Worm (Caenorhabditis elegans) whole organism, young adult: ENCODE data around the gene ttr-40.

ENCODE experiments used
- B0019.2 ChIP-seq: fragments of 200-800 bp; sonication (Bioruptor generic); conservative IDR thresholded peaks from 2 replicates; pipeline ENCODE4 v1.3.6; 2022; ENCODE audit warnings: missing genetic modification reagents, missing genetic modification characterization, missing compliant biosample characterization
- B0336.3 ChIP-seq: fragments of 200-800 bp; sonication (Bioruptor generic); IDR thresholded peaks from 2 replicates; pipeline ENCODE4 v1.3.6; 2022; ENCODE audit warnings: missing genetic modification characterization, missing compliant biosample characterization
- C17E4.6 ChIP-seq: fragments of 200-800 bp; sonication (Bioruptor generic); IDR thresholded peaks from 2 replicates; pipeline ENCODE4 v1.3.6; 2022; ENCODE audit warnings: missing genetic modification reagents, missing genetic modification characterization, missing compliant biosample characterization
- D2030.7 ChIP-seq: fragments of 200-800 bp; sonication (Bioruptor generic); IDR thresholded peaks from 2 replicates; pipeline ENCODE4 v1.3.6; 2022; ENCODE audit warnings: missing genetic modification reagents, missing genetic modification characterization, missing compliant biosample characterization
- F33H1.4 ChIP-seq: fragments of 200-800 bp; sonication (Bioruptor generic); IDR thresholded peaks from 2 replicates; pipeline ENCODE4 v1.3.6; 2022; ENCODE audit warnings: missing genetic modification reagents, missing genetic modification characterization, missing compliant biosample characterization
- F37B4.10 ChIP-seq: fragments of 200-800 bp; sonication (Bioruptor generic); IDR thresholded peaks from 2 replicates; pipeline ENCODE4 v1.3.6; 2022; ENCODE audit warnings: missing genetic modification characterization, missing compliant biosample characterization
- K11D2.4 ChIP-seq: fragments of 200-800 bp; sonication (Bioruptor generic); IDR thresholded peaks from 2 replicates; pipeline ENCODE4 v1.3.6; 2022; ENCODE audit warnings: missing genetic modification reagents, missing genetic modification characterization, missing compliant biosample characterization
- Y67H2A.10 ChIP-seq: fragments of 200-800 bp; sonication (Bioruptor generic); conservative IDR thresholded peaks from 2 replicates; pipeline ENCODE4 v1.3.6; 2022; ENCODE audit warnings: missing genetic modification reagents, missing genetic modification characterization, missing compliant biosample characterization
- Y79H2A.3 ChIP-seq: fragments of 200-800 bp; sonication (Bioruptor generic); conservative IDR thresholded peaks from 2 replicates; pipeline ENCODE4 v1.3.6; 2022; ENCODE audit warnings: missing genetic modification reagents, missing genetic modification characterization, missing compliant biosample characterization
- Y95B8A.8 ChIP-seq: fragments of 200-800 bp; sonication (Bioruptor generic); IDR thresholded peaks from 2 replicates; pipeline ENCODE4 v1.3.6; 2022; ENCODE audit warnings: missing genetic modification reagents, missing genetic modification characterization, missing compliant biosample characterization
- aptf-2 ChIP-seq: fragments of 200-800 bp; sonication (Bioruptor generic); conservative IDR thresholded peaks from 2 replicates; pipeline ENCODE4 v1.3.6; 2022; ENCODE audit warnings: missing genetic modification reagents, missing genetic modification characterization, missing compliant biosample characterization
- aptf-3 ChIP-seq: fragments of 200-800 bp; sonication (Bioruptor generic); IDR thresholded peaks from 2 replicates; pipeline ENCODE4 v1.3.6; 2022; ENCODE audit warnings: missing genetic modification characterization, missing compliant biosample characterization
- atf-7 ChIP-seq: sonication (generic microtip); optimal IDR thresholded peaks from 2 replicates; lab custom pipeline; 2017; ENCODE audit warnings: mild to moderate bottlenecking, missing genetic modification characterization, missing compliant biosample characterization
- attf-3 ChIP-seq: fragments of 200-800 bp; sonication (Bioruptor generic); conservative IDR thresholded peaks from 2 replicates; pipeline ENCODE4 v1.3.6; 2022; ENCODE audit warnings: missing genetic modification reagents, missing genetic modification characterization, missing compliant biosample characterization
- ccch-3 ChIP-seq: fragments of 200-800 bp; sonication (Bioruptor generic); optimal IDR thresholded peaks from 2 replicates; lab custom pipeline; 2018; ENCODE audit warnings: mild to moderate bottlenecking, missing genetic modification characterization, missing compliant biosample characterization
- cebp-1 ChIP-seq, 2 experiments: fragments of 200-800 bp in 1 of 2; sonication (Bioruptor generic) in 1 of 2; sonication (generic microtip) in 1 of 2; IDR thresholded peaks in 1 of 2; optimal IDR thresholded peaks in 1 of 2; 2 replicates each; pipeline versions ENCODE4 v1.3.6 to Lab custom; 2017 to 2022; ENCODE audit warnings: missing compliant biosample characterization in 2 of 2, missing genetic modification characterization in 2 of 2, mild to moderate bottlenecking in 1 of 2, missing genetic modification reagents in 1 of 2, moderate library complexity in 1 of 2
- cebp-2 ChIP-seq: fragments of 200-800 bp; sonication (Bioruptor generic); IDR thresholded peaks from 2 replicates; pipeline ENCODE4 v1.3.6; 2022; ENCODE audit warnings: missing genetic modification characterization, missing compliant biosample characterization
- ceh-100 ChIP-seq: fragments of 200-800 bp; sonication (Bioruptor generic); IDR thresholded peaks from 2 replicates; pipeline ENCODE4 v1.3.6; 2022; ENCODE audit warnings: missing genetic modification reagents, missing genetic modification characterization, missing compliant biosample characterization
- ceh-27 ChIP-seq: fragments of 200-800 bp; sonication (Bioruptor generic); optimal IDR thresholded peaks from 2 replicates; lab custom pipeline; 2018; ENCODE audit warnings: mild to moderate bottlenecking, missing genetic modification characterization, moderate library complexity, missing compliant biosample characterization
- ceh-58 ChIP-seq: fragments of 200-800 bp; sonication (Bioruptor generic); IDR thresholded peaks from 2 replicates; pipeline ENCODE4 v1.3.6; 2022; ENCODE audit warnings: missing genetic modification characterization, missing compliant biosample characterization
- die-1 ChIP-seq: sonication (generic microtip); optimal IDR thresholded peaks from 2 replicates; lab custom pipeline; 2016; ENCODE audit warnings: missing genotype, mild to moderate bottlenecking, missing genetic modification characterization, missing compliant biosample characterization
- dox-1 ChIP-seq: fragments of 200-800 bp; sonication (Bioruptor generic); IDR thresholded peaks from 2 replicates; pipeline ENCODE4 v1.3.6; 2022; ENCODE audit warnings: missing genetic modification reagents, missing genetic modification characterization, missing compliant biosample characterization
- egl-18 ChIP-seq: fragments of 200-800 bp; sonication (Bioruptor generic); IDR thresholded peaks from 2 replicates; pipeline ENCODE4 v1.3.6; 2022; ENCODE audit warnings: missing genetic modification reagents, missing genetic modification characterization, missing compliant biosample characterization
- ekl-4 ChIP-seq: fragments of 200-800 bp; sonication (Bioruptor generic); IDR thresholded peaks from 2 replicates; pipeline ENCODE4 v1.3.6; 2022; ENCODE audit warnings: missing genetic modification reagents, missing genetic modification characterization, missing compliant biosample characterization
- ets-4 ChIP-seq: fragments of 200-800 bp; sonication (Bioruptor generic); optimal IDR thresholded peaks from 2 replicates; lab custom pipeline; 2018; ENCODE audit warnings: mild to moderate bottlenecking, missing genetic modification characterization, missing compliant biosample characterization
- hlh-26 ChIP-seq: fragments of 200-800 bp; sonication (Bioruptor generic); conservative IDR thresholded peaks from 2 replicates; pipeline ENCODE4 v1.3.6; 2022; ENCODE audit warnings: missing genetic modification reagents, missing genetic modification characterization, missing compliant biosample characterization
- hmg-1.2 ChIP-seq: fragments of 200-800 bp; sonication (Bioruptor generic); IDR thresholded peaks from 2 replicates; pipeline ENCODE4 v1.3.6; 2022; ENCODE audit warnings: missing genetic modification reagents, missing genetic modification characterization, missing compliant biosample characterization
- hmg-20 ChIP-seq: fragments of 200-800 bp; sonication (Bioruptor generic); IDR thresholded peaks from 2 replicates; pipeline ENCODE4 v1.3.6; 2022; ENCODE audit warnings: missing genetic modification reagents, missing genetic modification characterization, missing compliant biosample characterization
- hrde-1 ChIP-seq: sonication (generic microtip); optimal IDR thresholded peaks from 2 replicates; lab custom pipeline; 2016; ENCODE audit warnings: missing genetic modification characterization, mild to moderate bottlenecking, missing compliant biosample characterization, moderate library complexity, missing genotype, missing genetic modification reagents, borderline replicate concordance
- hsf-1 ChIP-seq: fragments of 200-800 bp; sonication (Bioruptor generic); IDR thresholded peaks from 2 replicates; pipeline ENCODE4 v1.3.6; 2022; ENCODE audit warnings: missing genetic modification reagents, missing genetic modification characterization, missing compliant biosample characterization
- lag-1 ChIP-seq: fragments of 200-800 bp; sonication (Bioruptor generic); IDR thresholded peaks from 2 replicates; pipeline ENCODE4 v1.3.6; 2022; ENCODE audit warnings: missing genetic modification reagents, missing genetic modification characterization, missing compliant biosample characterization
- let-526 ChIP-seq: fragments of 200-800 bp; sonication (Bioruptor generic); IDR thresholded peaks from 2 replicates; pipeline ENCODE4 v1.3.6; 2022; ENCODE audit warnings: missing genetic modification reagents, missing genetic modification characterization, missing compliant biosample characterization
- madf-10 ChIP-seq: sonication (generic microtip); optimal IDR thresholded peaks from 2 replicates; lab custom pipeline; 2016; ENCODE audit warnings: mild to moderate bottlenecking, missing genetic modification characterization, missing compliant biosample characterization
- madf-3 ChIP-seq: fragments of 200-800 bp; sonication (Bioruptor generic); IDR thresholded peaks from 2 replicates; pipeline ENCODE4 v1.3.6; 2022; ENCODE audit warnings: missing genetic modification reagents, missing genetic modification characterization, missing compliant biosample characterization
- madf-6 ChIP-seq: fragments of 200-800 bp; sonication (Bioruptor generic); IDR thresholded peaks from 2 replicates; pipeline ENCODE4 v1.3.6; 2022; ENCODE audit warnings: missing genetic modification reagents, missing genetic modification characterization, missing compliant biosample characterization
- nfyb-1 ChIP-seq: fragments of 200-800 bp; sonication (Bioruptor generic); IDR thresholded peaks from 2 replicates; pipeline ENCODE4 v1.3.6; 2022; ENCODE audit warnings: missing genetic modification reagents, missing genetic modification characterization, missing compliant biosample characterization
- nhr-120 ChIP-seq: fragments of 200-800 bp; sonication (Bioruptor generic); IDR thresholded peaks from 2 replicates; pipeline ENCODE4 v1.3.6; 2022; ENCODE audit warnings: missing genetic modification characterization, missing compliant biosample characterization
- pha-4 ChIP-seq: fragments of 150-350 bp; sonication (generic microtip); optimal IDR thresholded peaks from 2 replicates; lab custom pipeline; 2014; ENCODE audit warnings: missing biosample characterization, missing genetic modification reagents, missing genetic modification characterization
- sdz-38 ChIP-seq: sonication (generic microtip); optimal IDR thresholded peaks from 2 replicates; lab custom pipeline; 2016; ENCODE audit warnings: missing genotype, missing genetic modification characterization, missing compliant biosample characterization
- snpc-1.1 ChIP-seq: sonication (generic microtip); optimal IDR thresholded peaks from 2 replicates; lab custom pipeline; 2017; ENCODE audit warnings: missing genetic modification characterization, mild to moderate bottlenecking, missing compliant biosample characterization, antibody characterized with exemption, moderate library complexity, missing genotype, missing genetic modification reagents; ENCODE audit not compliant: insufficient read depth
- tlf-1 ChIP-seq: fragments of 200-800 bp; sonication (Bioruptor generic); optimal IDR thresholded peaks from 2 replicates; lab custom pipeline; 2018; ENCODE audit warnings: mild to moderate bottlenecking, missing genetic modification characterization, missing compliant biosample characterization
- unc-62 ChIP-seq: fragments of 150-350 bp; optimal IDR thresholded peaks from 2 replicates; lab custom pipeline; 2014; ENCODE audit warnings: missing biosample characterization, missing genetic modification reagents, missing genetic modification characterization
- xnd-1 ChIP-seq: sonication (generic microtip); optimal IDR thresholded peaks from 2 replicates; lab custom pipeline; 2016; ENCODE audit warnings: missing genotype, missing genetic modification reagents, missing genetic modification characterization, missing compliant biosample characterization
- zfh-2 ChIP-seq: fragments of 200-800 bp; sonication (Bioruptor generic); conservative IDR thresholded peaks from 2 replicates; pipeline ENCODE4 v1.3.6; 2022; ENCODE audit warnings: missing genetic modification reagents, missing genetic modification characterization, missing compliant biosample characterization
- zim-3 ChIP-seq: sonication (generic microtip); optimal IDR thresholded peaks from 2 replicates; lab custom pipeline; 2017; ENCODE audit warnings: mild to moderate bottlenecking, missing genetic modification characterization, moderate library complexity, missing compliant biosample characterization
- ztf-28 ChIP-seq: fragments of 200-800 bp; sonication (Bioruptor generic); IDR thresholded peaks from 2 replicates; pipeline ENCODE4 v1.3.6; 2022; ENCODE audit warnings: missing genetic modification reagents, missing genetic modification characterization, missing compliant biosample characterization
- ztf-3 ChIP-seq: fragments of 200-800 bp; sonication (Bioruptor generic); optimal IDR thresholded peaks from 2 replicates; lab custom pipeline; 2018; ENCODE audit warnings: mild to moderate bottlenecking, missing genetic modification characterization, missing compliant biosample characterization
- ztf-6 ChIP-seq: fragments of 200-800 bp; sonication (Bioruptor generic); IDR thresholded peaks from 2 replicates; pipeline ENCODE4 v1.3.6; 2022; ENCODE audit warnings: missing genetic modification reagents, missing genetic modification characterization, missing compliant biosample characterization

The ttr-40 gene

ce11 chrV:9342965-9343628, 12.2 kb downstream of the ttr-40 start (continued):
- TF ChIP-seq tlf-1 (peak; percentile 34), ceh-27 (GFP tag; lab: Kevin White, UChicago) (no peak), dox-1 (GFP tag; lab: Robert Waterston, UW) (peak; percentile 91), zfh-2 (no peak), aptf-2 (GFP tag; lab: Robert Waterston, UW) (no peak), ceh-100 (GFP tag; lab: Robert Waterston, UW) (no peak; the same call in 1 of the 2 replicates), madf-6 (GFP tag; lab: Robert Waterston, UW) (peak; percentile 59), madf-10 (no peak), snpc-1.1 (tag; lab: Kevin White, UChicago) (peak; percentile 15), F33H1.4 (no peak), B0336.3 (peak; percentile 8; the same call in 1 of the 2 replicates), hsf-1 (peak; percentile 43; the same call in 1 of the 2 replicates), ets-4 (GFP tag; lab: Kevin White, UChicago) (no peak), zim-3 (no peak), nhr-120 (no peak), pha-4 (no peak), ccch-3 (GFP tag; lab: Kevin White, UChicago) (no peak), die-1 (tag; lab: Kevin White, UChicago) (no peak), C17E4.6 (peak; percentile 22; the same call in 1 of the 2 replicates), ekl-4 (GFP tag; lab: Robert Waterston, UW) (peak; percentile 77), xnd-1 (tag; lab: Kevin White, UChicago) (no peak), B0019.2 (GFP tag; lab: Robert Waterston, UW) (0 out of 2 replicates have a peak, but pooled peaks have one; percentile 11), atf-7 (tag; lab: Kevin White, UChicago) (peak; percentile 47), cebp-2 (peak; percentile 74; the same call in 1 of the 2 replicates), unc-62 (GFP tag; lab: Kevin White, UChicago) (no peak), D2030.7 (GFP tag; lab: Robert Waterston, UW) (peak; percentile 49; the same call in 1 of the 2 replicates), ztf-28 (GFP tag; lab: Robert Waterston, UW) (peak; percentile 59), ztf-3 (no peak), sdz-38 (no peak), hrde-1 (peak; percentile 44), hlh-26 (GFP tag; lab: Robert Waterston, UW) (no peak), cebp-1 (GFP tag; IDR thresholded peaks at IDR 0.05; lab: Robert Waterston, UW) (peak; percentile 49; the same call in 1 of the 2 replicates), cebp-1 (tag; optimal IDR thresholded peaks at IDR 0.05; lab: Kevin White, UChicago) (peak; percentile 7), nfyb-1 (GFP tag; lab: Robert Waterston, UW) (peak; percentile 86), lag-1 (no peak), Y95B8A.8 (GFP tag; lab: Robert Waterston, UW) (peak; percentile 82), ztf-6 (GFP tag; lab: Robert Waterston, UW) (0 out of 2 replicates have a peak, but pooled peaks have one; percentile 7), K11D2.4 (GFP tag; lab: Robert Waterston, UW) (peak; percentile 82), let-526 (peak; percentile 21; the same call in 1 of the 2 replicates)

- TF ChIP-seq aptf-3 (0 out of 2 replicates have a peak, but pooled peaks have one; percentile 58), madf-3 (GFP tag; lab: Robert Waterston, UW) (peak; percentile 90), ceh-58 (GFP tag; lab: Robert Waterston, UW) (peak; percentile 65; the same call in 1 of the 2 replicates), attf-3 (GFP tag; lab: Robert Waterston, UW) (peak; percentile 42; the same call in 1 of the 2 replicates), egl-18 (GFP tag; lab: Robert Waterston, UW) (peak; percentile 70; the same call in 1 of the 2 replicates), ztf-28 (GFP tag; lab: Robert Waterston, UW) (peak; percentile 78), hmg-20 (GFP tag; lab: Robert Waterston, UW) (peak; percentile 79; the same call in 1 of the 2 replicates), cebp-1 (GFP tag; IDR thresholded peaks at IDR 0.05; lab: Robert Waterston, UW) (peak; percentile 70; the same call in 1 of the 2 replicates), cebp-1 (tag; optimal IDR thresholded peaks at IDR 0.05; lab: Kevin White, UChicago) (peak; percentile 22), Y67H2A.10 (GFP tag; lab: Robert Waterston, UW) (0 out of 2 replicates have a peak, but pooled peaks have one; percentile 23), Y79H2A.3 (GFP tag; lab: Robert Waterston, UW) (peak; percentile 98), hmg-1.2 (peak; percentile 67; the same call in 1 of the 2 replicates), F37B4.10 (peak; percentile 94; the same call in 1 of the 2 replicates), K11D2.4 (GFP tag; lab: Robert Waterston, UW) (peak; percentile 93)
Measured at ce11 chrV:9342282-9342681, 13.0 kb downstream of the ttr-40 start.
